Worm (Caenorhabditis elegans): ENCODE measurements around the gene damt-1.

- no peak for TF ChIP-seq him-1 (tag; optimal IDR thresholded peaks at IDR 0.05)
- no peak for TF ChIP-seq dao-5 (tag; optimal IDR thresholded peaks at IDR 0.05)
Observed at ce11 chrII:5734883-5735282, 14.9 kb downstream of the damt-1 start.
